Fruit fly (Drosophila melanogaster) whole organism, adult: ENCODE measurements around the gene Rsph9.

Experiments used
- CG12768 ChIP-seq: fragments of 200-800 bp; sonication (Bioruptor generic); optimal IDR thresholded peaks from 2 replicates; lab custom pipeline; 2017; ENCODE audit warnings: missing biosample characterization, missing genetic modification characterization, mild to moderate bottlenecking, moderate library complexity, missing genetic modification reagents
- CG14711 ChIP-seq: fragments of 200-800 bp; sonication (Bioruptor generic); optimal IDR thresholded peaks from 2 replicates; lab custom pipeline; 2018; ENCODE audit warnings: missing biosample characterization, mild to moderate bottlenecking, missing genetic modification characterization, moderate library complexity
- CG5204 ChIP-seq: fragments of 200-800 bp; sonication (Bioruptor generic); optimal IDR thresholded peaks from 2 replicates; lab custom pipeline; 2016; ENCODE audit warnings: missing biosample characterization, missing genetic modification characterization
- cnc ChIP-seq, 2 experiments: fragments of >200 bp; optimal IDR thresholded peaks; 2 replicates each; lab custom pipeline; 2017
- kay ChIP-seq: fragments of 200-800 bp; sonication (Bioruptor generic); peaks from one replicate; lab custom pipeline; 2016; ENCODE audit warnings: missing biosample characterization, missing genetic modification characterization, borderline replicate concordance
- toe ChIP-seq: fragments of 200-800 bp; sonication (Bioruptor generic); optimal IDR thresholded peaks from 2 replicates; lab custom pipeline; 2016; ENCODE audit warnings: missing biosample characterization, missing genetic modification characterization

DNA sequence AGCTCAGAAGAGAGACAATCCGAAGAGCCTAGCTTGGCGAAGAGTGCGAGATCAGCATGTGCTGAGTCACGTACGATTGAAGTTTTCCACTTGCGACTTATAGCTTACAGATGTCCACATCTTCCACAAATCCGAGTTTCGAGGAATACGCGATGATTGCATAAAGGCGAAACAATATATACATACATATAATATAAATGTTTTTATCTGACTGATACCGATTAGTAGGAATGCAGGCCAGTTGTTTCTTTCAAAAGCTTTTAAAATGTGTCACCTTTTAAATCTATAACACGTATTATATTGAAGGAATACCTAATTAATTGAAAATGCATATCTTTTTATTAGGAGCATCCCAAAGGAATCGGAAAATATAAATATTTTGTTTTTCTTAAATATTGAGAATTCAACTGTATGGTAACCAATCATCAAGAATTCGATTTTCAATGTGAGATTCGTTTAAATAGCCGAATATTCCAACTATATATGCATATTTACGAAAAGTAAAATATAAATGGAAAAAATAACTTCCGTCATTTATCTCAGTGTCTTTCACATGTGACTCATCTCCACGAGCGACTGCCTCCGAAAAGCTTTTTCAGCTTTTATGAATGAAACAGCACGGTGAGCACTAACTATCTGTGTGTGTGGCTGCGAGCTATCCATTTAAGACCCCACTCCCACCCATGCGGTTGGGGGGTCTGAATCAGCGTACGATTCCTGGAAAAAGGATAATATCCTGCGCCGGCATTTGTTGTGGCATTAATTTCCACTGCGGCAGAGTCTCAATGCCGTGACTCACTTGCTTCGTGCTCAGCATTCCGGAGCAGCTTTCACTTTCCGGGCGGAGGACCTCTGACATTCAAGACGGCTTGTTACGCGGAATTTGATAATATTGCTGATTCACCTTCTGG, 38.3 kb upstream of the Rsph9 start:
- TF ChIP-seq CG14711 (tag; lab: Kevin White, UChicago) (peak; percentile 68), toe (GFP tag; lab: Kevin White, UChicago) (peak; percentile 33), kay (GFP tag; lab: Kevin White, UChicago) (peak; percentile 99), cnc (optimal IDR thresholded peaks at IDR 0.05; lab: Kevin White, UChicago) (peak; percentile 85 to 87), CG5204 (peak; percentile 66), CG12768 (GFP tag; lab: Kevin White, UChicago) (peak; percentile 51)
